Worm (Caenorhabditis elegans): ENCODE results near the gene srr-7.

Gene srr-7

DNA sequence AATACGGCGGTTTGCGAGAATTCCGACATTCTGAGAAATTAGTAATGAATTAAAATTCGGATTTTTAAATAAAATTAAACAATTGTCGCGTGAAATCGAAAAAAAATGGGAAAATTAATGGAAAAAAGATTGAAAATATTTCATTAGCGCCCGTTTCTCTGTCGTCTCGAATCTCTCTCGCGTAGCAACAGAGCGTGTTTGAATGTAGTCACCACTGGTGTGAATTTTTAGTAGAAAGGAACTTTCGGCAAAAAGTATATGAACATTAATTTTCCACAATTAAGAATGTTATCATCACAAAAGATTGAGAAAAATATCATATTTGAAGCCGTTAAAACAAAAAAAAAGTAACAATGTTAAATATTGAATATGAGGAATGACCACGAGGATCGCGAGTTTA lies 8.7 kb downstream of the srr-7 start, which contains the start of gene aipl-1 (continued):
- TF ChIP-seq lin-14 (GFP tag; optimal IDR thresholded peaks at IDR 0.05) = peak; percentile 86
- TF ChIP-seq alr-1 (tag; optimal IDR thresholded peaks at IDR 0.05; ENCODE audit: borderline replicate concordance) = no peak
- no peak for TF ChIP-seq aha-1 (tag; optimal IDR thresholded peaks at IDR 0.05)
- peak in 1 of 2 experiments; percentile 67 for TF ChIP-seq ztf-11 (tag; optimal IDR thresholded peaks at IDR 0.05)
- TF ChIP-seq ceh-63 (GFP tag; optimal IDR thresholded peaks at IDR 0.05) = no peak
- TF ChIP-seq unc-86 (tag; optimal IDR thresholded peaks at IDR 0.05) = peak; percentile 49
- TF ChIP-seq mab-9 (GFP tag; IDR thresholded peaks at IDR 0.05) = no peak
- peak; percentile 78 for TF ChIP-seq nhr-20 (tag; optimal IDR thresholded peaks at IDR 0.05)
- no peak for TF ChIP-seq Y116A8C.19 (tag; optimal IDR thresholded peaks at IDR 0.05; ENCODE audit: borderline replicate concordance)
- no peak for TF ChIP-seq nhr-12 (tag; optimal IDR thresholded peaks at IDR 0.05)
- TF ChIP-seq nhr-47 (tag; optimal IDR thresholded peaks at IDR 0.05) = peak; percentile 79
- TF ChIP-seq ceh-8 (GFP tag; optimal IDR thresholded peaks at IDR 0.05) = no peak
- no peak for TF ChIP-seq unc-30 (tag; optimal IDR thresholded peaks at IDR 0.05)
- TF ChIP-seq C16A3.4 (tag; optimal IDR thresholded peaks at IDR 0.05) = peak; percentile 94
- TF ChIP-seq snu-23 (GFP tag; optimal IDR thresholded peaks at IDR 0.05) = peak; percentile 86
- peak in 2 of 6 experiments; percentile 9 to 83 for TF ChIP-seq elt-3 (tag; optimal IDR thresholded peaks at IDR 0.05)
- TF ChIP-seq ztf-4 (tag; optimal IDR thresholded peaks at IDR 0.05) = no peak
- no peak for TF ChIP-seq C34B4.2 (tag; optimal IDR thresholded peaks at IDR 0.05)
- TF ChIP-seq rnt-1 (tag; optimal IDR thresholded peaks at IDR 0.05) = peak; percentile 93
- TF ChIP-seq lin-13 (GFP tag; optimal IDR thresholded peaks at IDR 0.05) = peak; percentile 81
- TF ChIP-seq mdl-1 (tag; optimal IDR thresholded peaks at IDR 0.05) = peak in 1 of 2 experiments; percentile 59
- TF ChIP-seq sup-37 (GFP tag; optimal IDR thresholded peaks at IDR 0.05) = no peak
- TF ChIP-seq nhr-85 (tag) = peak; percentile 47
- TF ChIP-seq fkh-10 (GFP tag; optimal IDR thresholded peaks at IDR 0.05) = peak; percentile 47
- TF ChIP-seq swsn-7 (tag; optimal IDR thresholded peaks at IDR 0.05) = peak; percentile 63
- no peak for TF ChIP-seq pqm-1 (tag; optimal IDR thresholded peaks at IDR 0.05)
- peak; percentile 84 for TF ChIP-seq mep-1 (tag; optimal IDR thresholded peaks at IDR 0.05)
- TF ChIP-seq lin-15B (tag; optimal IDR thresholded peaks at IDR 0.05) = peak; percentile 94
- TF ChIP-seq nhr-11 (tag; optimal IDR thresholded peaks at IDR 0.05) = peak; percentile 24
- TF ChIP-seq egl-27 (tag; optimal IDR thresholded peaks at IDR 0.05) = no peak
- no peak for TF ChIP-seq tlp-1 (tag; optimal IDR thresholded peaks at IDR 0.05)
- TF ChIP-seq nhr-19 (GFP tag; conservative IDR thresholded peaks at IDR 0.05) = peak; percentile 72; the same call in 1 of the 2 replicates
- TF ChIP-seq unc-130 (tag; optimal IDR thresholded peaks at IDR 0.05) = peak; percentile 76
- peak; percentile 61 for TF ChIP-seq F16B12.6 (tag; optimal IDR thresholded peaks at IDR 0.05)
- TF ChIP-seq pag-3 (tag; optimal IDR thresholded peaks at IDR 0.05; ENCODE audit: borderline replicate concordance, insufficient read depth) = no peak
- no peak for TF ChIP-seq lin-39 (tag; optimal IDR thresholded peaks at IDR 0.05)

DNA sequence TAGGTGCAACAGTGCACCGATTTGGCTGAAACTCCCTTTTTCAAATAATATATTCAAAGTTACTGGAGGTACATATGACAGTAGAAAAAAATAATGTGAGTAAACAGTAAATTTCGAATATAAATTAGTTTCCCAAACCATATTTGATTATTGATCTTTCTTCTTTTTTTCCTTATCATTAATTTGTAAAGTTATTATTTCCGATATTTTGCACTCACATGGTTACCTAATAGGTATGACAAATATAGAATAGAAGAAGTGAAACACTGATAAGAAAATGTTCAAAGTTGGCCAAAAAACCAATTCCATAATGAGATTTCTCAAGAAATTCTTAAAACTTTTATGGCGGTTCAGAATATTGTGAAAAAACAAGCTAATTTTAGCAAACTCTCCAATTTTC lies 11.8 kb downstream of the srr-7 start:
- TF ChIP-seq lin-35 (GFP tag; optimal IDR thresholded peaks at IDR 0.05) (peak in 1 of 2 experiments; percentile 17), elt-2 (tag; optimal IDR thresholded peaks at IDR 0.05) (peak; percentile 48), ets-5 (GFP tag; IDR thresholded peaks at IDR 0.05) (no peak)

DNA sequence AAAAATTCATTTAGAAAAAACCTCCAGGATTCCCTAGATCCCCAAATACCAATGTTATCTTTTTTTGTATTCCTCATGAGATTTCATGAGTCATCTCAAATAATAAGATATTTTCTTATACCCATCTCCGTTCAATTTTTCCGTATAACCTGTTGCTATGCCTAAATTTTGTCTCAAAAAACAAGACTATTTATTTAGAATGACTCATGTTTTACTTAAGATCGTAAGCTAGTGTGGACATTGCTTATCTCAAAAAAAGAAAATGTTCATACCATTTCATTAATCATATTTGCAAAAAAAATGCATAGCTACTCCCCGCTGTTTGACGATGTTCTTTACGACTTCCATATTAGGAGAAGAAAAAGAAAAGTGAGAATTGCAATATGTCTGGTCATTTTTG lies 12.2 kb downstream of the srr-7 start, which contains the start of gene K08F9.3:
TSS of gene K08F9.3 (plus strand) at position 301 of the 400 bp plus-strand sequence.
- no peak for TF ChIP-seq fkh-4 (tag; optimal IDR thresholded peaks at IDR 0.05; ENCODE audit: borderline replicate concordance)
- TF ChIP-seq pag-3 (tag; optimal IDR thresholded peaks at IDR 0.05; ENCODE audit: borderline replicate concordance, insufficient read depth) = no peak
- TF ChIP-seq Y116A8C.19 (tag; optimal IDR thresholded peaks at IDR 0.05; ENCODE audit: borderline replicate concordance) = no peak
- no peak for TF ChIP-seq nhr-76 (tag; optimal IDR thresholded peaks at IDR 0.05)
- no peak for TF ChIP-seq swsn-7 (tag; optimal IDR thresholded peaks at IDR 0.05)
- TF ChIP-seq unc-98 (GFP tag; IDR thresholded peaks at IDR 0.05) = no peak
- TF ChIP-seq unc-86 (tag; optimal IDR thresholded peaks at IDR 0.05) = no peak
- TF ChIP-seq lin-14 (GFP tag; optimal IDR thresholded peaks at IDR 0.05) = no peak
- TF ChIP-seq nhr-28 (tag; optimal IDR thresholded peaks at IDR 0.05) = no peak
- TF ChIP-seq nhr-77 (tag; optimal IDR thresholded peaks at IDR 0.05) = no peak
- no peak for TF ChIP-seq lin-35 (GFP tag; optimal IDR thresholded peaks at IDR 0.05)
- no peak for TF ChIP-seq nhr-20 (tag; optimal IDR thresholded peaks at IDR 0.05)
- no peak for TF ChIP-seq egl-27 (tag; optimal IDR thresholded peaks at IDR 0.05)
- TF ChIP-seq rnt-1 (tag; optimal IDR thresholded peaks at IDR 0.05) = no peak
- no peak for TF ChIP-seq snu-23 (GFP tag; optimal IDR thresholded peaks at IDR 0.05)
- TF ChIP-seq sptf-1 (tag; optimal IDR thresholded peaks at IDR 0.05) = no peak
- TF ChIP-seq lin-39 (tag; optimal IDR thresholded peaks at IDR 0.05) = no peak
- no peak for TF ChIP-seq skn-1 (tag; optimal IDR thresholded peaks at IDR 0.05)
- no peak for TF ChIP-seq ceh-88 (GFP tag; IDR thresholded peaks at IDR 0.05)
